Worm (Caenorhabditis elegans): ENCODE measurements around the gene F47B8.5.

DNA sequence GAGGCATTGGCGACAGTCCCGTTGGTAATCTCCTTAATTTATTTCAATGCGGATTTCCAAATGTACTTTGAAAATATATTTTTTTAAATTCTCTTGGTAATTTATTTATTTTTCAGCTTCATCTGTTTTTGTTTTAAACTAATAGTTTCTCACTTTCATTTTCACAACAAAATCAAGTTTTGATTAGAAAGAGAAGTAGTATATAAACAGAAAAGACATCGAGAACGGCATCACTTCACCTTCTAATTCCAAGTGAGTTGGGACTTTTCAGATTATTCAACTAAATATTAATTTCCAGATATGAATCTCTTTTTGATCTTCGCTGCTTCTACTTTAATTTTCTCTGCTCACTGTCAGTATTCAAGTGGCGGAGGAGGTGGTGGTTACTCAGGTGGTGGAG lies 7.4 kb downstream of the F47B8.5 start, which contains the start of gene F47B8.14:
- TF ChIP-seq med-1 (GFP tag; optimal IDR thresholded peaks at IDR 0.05; ENCODE audit: insufficient read depth) (no peak), ztf-29 (GFP tag; IDR thresholded peaks at IDR 0.05) (no peak), tab-1 (GFP tag; IDR thresholded peaks at IDR 0.05) (no peak), cog-1 (tag; optimal IDR thresholded peaks at IDR 0.05) (no peak), ref-1 (GFP tag; conservative IDR thresholded peaks at IDR 0.05) (no peak), ztf-23 (GFP tag; IDR thresholded peaks at IDR 0.05) (no peak), flt-1 (GFP tag; IDR thresholded peaks at IDR 0.05) (no peak), klf-2 (GFP tag; conservative IDR thresholded peaks at IDR 0.05) (no peak), T22C8.4 (GFP tag; IDR thresholded peaks at IDR 0.05) (no peak)
